Fruit fly (Drosophila melanogaster): ENCODE results near the gene spn-D.

The spn-D gene

DNA sequence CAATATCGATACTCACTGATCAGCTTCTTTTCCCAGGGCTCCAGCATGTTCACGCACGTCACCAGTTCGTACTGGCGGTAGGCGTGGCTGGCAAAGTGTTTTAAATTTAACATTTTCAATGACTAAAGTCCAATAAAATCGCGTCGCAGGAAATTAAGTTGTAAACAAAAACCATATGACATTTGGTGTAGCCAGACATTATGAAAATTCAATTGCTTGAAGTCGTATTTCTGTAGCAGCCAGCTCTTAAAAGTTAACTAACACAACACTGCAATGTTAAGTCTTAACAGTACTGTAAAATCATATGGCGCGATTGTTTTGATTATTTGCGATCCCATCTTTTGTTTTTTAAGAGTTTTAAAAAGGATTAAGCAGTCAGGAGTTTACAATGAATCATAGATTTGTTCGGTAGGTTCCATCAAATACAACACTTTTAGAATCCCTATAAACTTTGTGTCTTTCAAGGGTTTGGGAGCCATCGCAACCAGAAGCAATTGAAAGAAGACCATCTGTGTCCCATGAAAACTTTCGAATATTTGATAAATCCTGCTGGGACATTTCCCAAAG is at the start of gene spn-D, which contains the start of gene CG34293:
spn-D (plus strand) TSS at position 301 of the 567 bp plus-strand sequence.
CG34293 (minus strand) TSS at position 160 of the 567 bp plus-strand sequence.
- TF ChIP-seq E2f2 (GFP tag; IDR thresholded peaks at IDR 0.05): peak; percentile 74
- TF ChIP-seq jumu (GFP tag; optimal IDR thresholded peaks at IDR 0.05): no peak
- TF ChIP-seq ind (GFP tag; optimal IDR thresholded peaks at IDR 0.05): no peak
- peak; percentile 53 for TF ChIP-seq stwl (tag; optimal IDR thresholded peaks at IDR 0.05)
- TF ChIP-seq Opbp (GFP tag; IDR thresholded peaks at IDR 0.05; ENCODE audit: partially characterized antibody): 0 out of 3 replicates have a peak, but pooled peaks have one; percentile 31
- peak; percentile 54 for TF ChIP-seq pzg (GFP tag; optimal IDR thresholded peaks at IDR 0.05)
- TF ChIP-seq BEAF-32 (GFP tag; optimal IDR thresholded peaks at IDR 0.05): no peak
- TF ChIP-seq CG11695 (GFP tag; IDR thresholded peaks at IDR 0.05): no peak
- no peak for TF ChIP-seq tup (GFP tag; optimal IDR thresholded peaks at IDR 0.05)
- TF ChIP-seq lilli (GFP tag; optimal IDR thresholded peaks at IDR 0.05): no peak
- peak; percentile 40 for TF ChIP-seq Dp (GFP tag; optimal IDR thresholded peaks at IDR 0.05)
- 0 out of 3 replicates have a peak, but pooled peaks have one; percentile 13 for TF ChIP-seq CG34422 (GFP tag; IDR thresholded peaks at IDR 0.05)
- no peak for TF ChIP-seq CG8944 (GFP tag; optimal IDR thresholded peaks at IDR 0.05)
- TF ChIP-seq unc-4 (GFP tag; IDR thresholded peaks at IDR 0.05; ENCODE audit: partially characterized antibody): 0 out of 2 replicates have a peak, but pooled peaks have one; percentile 23
- TF ChIP-seq Myb (GFP tag; optimal IDR thresholded peaks at IDR 0.05): peak; percentile 18
- no peak for TF ChIP-seq Hr78 (GFP tag; optimal IDR thresholded peaks at IDR 0.05)
- TF ChIP-seq Hr39 (optimal IDR thresholded peaks at IDR 0.05): no peak
- no peak for TF ChIP-seq Gug (GFP tag; IDR thresholded peaks at IDR 0.05)
- peak; percentile 72 for TF ChIP-seq gfzf (GFP tag; optimal IDR thresholded peaks at IDR 0.05)
- no peak for TF ChIP-seq CG10543 (GFP tag; optimal IDR thresholded peaks at IDR 0.05)
- 0 out of 4 replicates have a peak, but pooled peaks have one; percentile 40 for TF ChIP-seq chinmo (GFP tag; IDR thresholded peaks at IDR 0.05; ENCODE audit: partially characterized antibody)
- TF ChIP-seq CG14441 (GFP tag; IDR thresholded peaks at IDR 0.05): no peak
- TF ChIP-seq Med (GFP tag): peak; percentile 4
- peak; percentile 94 for TF ChIP-seq MBD-R2 (GFP tag; IDR thresholded peaks at IDR 0.05)
- TF ChIP-seq CG18011 (GFP tag; optimal IDR thresholded peaks at IDR 0.05): peak; percentile 97
- no peak for TF ChIP-seq tgo (GFP tag; IDR thresholded peaks at IDR 0.05)
- TF ChIP-seq trh (GFP tag; optimal IDR thresholded peaks at IDR 0.05): no peak
- TF ChIP-seq CG2199 (GFP tag; IDR thresholded peaks at IDR 0.05): peak; percentile 55; the same call in 1 of the 3 replicates
- no peak for TF ChIP-seq CG14667 (GFP tag; IDR thresholded peaks at IDR 0.05)
- TF ChIP-seq CG10959 (GFP tag; IDR thresholded peaks at IDR 0.05): no peak
- TF ChIP-seq repo (GFP tag; optimal IDR thresholded peaks at IDR 0.05): no peak
- TF ChIP-seq bowl (GFP tag; IDR thresholded peaks at IDR 0.05): no peak
- no peak for TF ChIP-seq caup (GFP tag; optimal IDR thresholded peaks at IDR 0.05; ENCODE audit: severe bottlenecking)
- peak in 1 of 2 experiments; percentile 81 for TF ChIP-seq crp (GFP tag; optimal IDR thresholded peaks at IDR 0.05)
- TF ChIP-seq Oli (tag; optimal IDR thresholded peaks at IDR 0.05): no peak
- peak; percentile 5 for TF ChIP-seq grn (GFP tag; optimal IDR thresholded peaks at IDR 0.05)
- TF ChIP-seq salm (tag; optimal IDR thresholded peaks at IDR 0.05): no peak
- no peak for TF ChIP-seq cas (GFP tag; IDR thresholded peaks at IDR 0.05)
- 0 out of 3 replicates have a peak, but pooled peaks have one; percentile 10 for TF ChIP-seq knrl (GFP tag; IDR thresholded peaks at IDR 0.05; ENCODE audit: partially characterized antibody)
- no peak for TF ChIP-seq CG3838 (GFP tag; optimal IDR thresholded peaks at IDR 0.05)
- no peak for TF ChIP-seq CG8290 (GFP tag; optimal IDR thresholded peaks at IDR 0.05)
- no peak for TF ChIP-seq CG8290 (tag; optimal IDR thresholded peaks at IDR 0.05)
- TF ChIP-seq CG4617 (GFP tag; optimal IDR thresholded peaks at IDR 0.05; ENCODE audit: borderline replicate concordance): peak; percentile 29
- TF ChIP-seq amos (GFP tag; IDR thresholded peaks at IDR 0.05; ENCODE audit: partially characterized antibody): 0 out of 2 replicates have a peak, but pooled peaks have one; percentile 18
- no peak for TF ChIP-seq CG6654 (GFP tag; optimal IDR thresholded peaks at IDR 0.05)
- peak; percentile 8 for TF ChIP-seq Ets97D (GFP tag; optimal IDR thresholded peaks at IDR 0.05)
- TF ChIP-seq Hr51 (GFP tag; optimal IDR thresholded peaks at IDR 0.05): no peak
- no peak for TF ChIP-seq sc (optimal IDR thresholded peaks at IDR 0.05)
- no peak for TF ChIP-seq sc (GFP tag; optimal IDR thresholded peaks at IDR 0.05)
- TF ChIP-seq Rfx (GFP tag; IDR thresholded peaks at IDR 0.05): no peak

Data from whole organism, embryonic.